Worm (Caenorhabditis elegans) whole organism, L3 larva: ENCODE data around the gene Y19D10B.8.
"Not testable (repeated sequence)": the region's sequence is repeated elsewhere in the genome, so short reads cannot be mapped to it uniquely, and the experiment has no call there.

Source experiments
- ZK546.5 ChIP-seq: sonication (generic microtip); optimal IDR thresholded peaks from 2 replicates; lab custom pipeline; 2017; ENCODE audit warnings: missing biosample characterization, missing genetic modification characterization
- aly-2 ChIP-seq: fragments of 150-350 bp; optimal IDR thresholded peaks from 2 replicates; lab custom pipeline; 2014; ENCODE audit warnings: missing biosample characterization, missing genetic modification characterization
- ama-1 ChIP-seq: fragments of 150-350 bp; optimal IDR thresholded peaks from 2 replicates; lab custom pipeline; 2018
- ceh-16 ChIP-seq: sonication (generic microtip); optimal IDR thresholded peaks from 2 replicates; lab custom pipeline; 2017; ENCODE audit warnings: missing biosample characterization, missing genetic modification characterization
- ceh-28 ChIP-seq: fragments of 150-350 bp; optimal IDR thresholded peaks from 2 replicates; lab custom pipeline; 2014; ENCODE audit warnings: missing biosample characterization, missing genetic modification reagents, missing genetic modification characterization
- daf-12 ChIP-seq: fragments of 150-350 bp; optimal IDR thresholded peaks from 2 replicates; lab custom pipeline; 2014; ENCODE audit warnings: missing biosample characterization, missing genetic modification reagents, missing genetic modification characterization
- egl-27 ChIP-seq: sonication (generic microtip); optimal IDR thresholded peaks from 4 replicates; lab custom pipeline; 2017; ENCODE audit warnings: missing biosample characterization, missing genetic modification reagents, missing genetic modification characterization
- elt-2 ChIP-seq: sonication (generic microtip); optimal IDR thresholded peaks from 2 replicates; lab custom pipeline; 2016; ENCODE audit warnings: missing genetic modification reagents, mild to moderate bottlenecking, missing genetic modification characterization, missing compliant biosample characterization
- elt-3 ChIP-seq, 3 experiments: fragments of 150-350 bp in 1 of 3; sonication (generic microtip) in 2 of 3; optimal IDR thresholded peaks; 2 replicates in 2 of 3; 4 replicates in 1 of 3; lab custom pipeline; 2014 to 2017; ENCODE audit warnings: missing biosample characterization in 3 of 3, missing genetic modification characterization in 3 of 3
- fkh-10 ChIP-seq: sonication (generic microtip); optimal IDR thresholded peaks from 2 replicates; lab custom pipeline; 2017; ENCODE audit warnings: missing biosample characterization, missing genetic modification reagents, missing genetic modification characterization
- fkh-2 ChIP-seq: fragments of 150-350 bp; optimal IDR thresholded peaks from 2 replicates; lab custom pipeline; 2014; ENCODE audit warnings: missing biosample characterization, missing genetic modification reagents, missing genetic modification characterization
- fos-1 ChIP-seq: fragments of 150-350 bp; optimal IDR thresholded peaks from 2 replicates; lab custom pipeline; 2014; ENCODE audit warnings: missing biosample characterization, missing genetic modification characterization
- hmg-11 ChIP-seq: sonication (generic microtip); optimal IDR thresholded peaks from 2 replicates; lab custom pipeline; 2016; ENCODE audit warnings: missing genetic modification characterization, missing compliant biosample characterization
- jun-1 ChIP-seq: fragments of 150-350 bp; optimal IDR thresholded peaks from 2 replicates; lab custom pipeline; 2014; ENCODE audit warnings: missing biosample characterization, missing genetic modification reagents, missing genetic modification characterization
- lin-15B ChIP-seq: fragments of 150-350 bp; optimal IDR thresholded peaks from 2 replicates; lab custom pipeline; 2014; ENCODE audit warnings: missing biosample characterization, missing genetic modification characterization
- lsy-12 ChIP-seq: sonication (generic microtip); optimal IDR thresholded peaks from 2 replicates; lab custom pipeline; 2016; ENCODE audit warnings: mild to moderate bottlenecking, missing genetic modification characterization, missing compliant biosample characterization
- nfya-1 ChIP-seq: sonication (generic microtip); optimal IDR thresholded peaks from 2 replicates; lab custom pipeline; 2017; ENCODE audit warnings: missing genetic modification characterization, mild to moderate bottlenecking, missing compliant biosample characterization, antibody characterized with exemption, moderate library complexity; ENCODE audit not compliant: insufficient read depth
- nhr-11 ChIP-seq: fragments of 150-350 bp; optimal IDR thresholded peaks from 2 replicates; lab custom pipeline; 2014; ENCODE audit warnings: missing biosample characterization, missing genetic modification characterization
- nhr-23 ChIP-seq: fragments of 150-350 bp; optimal IDR thresholded peaks from 2 replicates; lab custom pipeline; 2014; ENCODE audit warnings: missing biosample characterization, missing genetic modification reagents, missing genetic modification characterization
- nhr-237 ChIP-seq: fragments of 150-350 bp; optimal IDR thresholded peaks from 2 replicates; lab custom pipeline; 2014; ENCODE audit warnings: missing biosample characterization, missing genetic modification characterization
- nhr-25 ChIP-seq: sonication (generic microtip); optimal IDR thresholded peaks from 2 replicates; lab custom pipeline; 2017; ENCODE audit warnings: missing biosample characterization, missing genetic modification characterization
- nhr-28 ChIP-seq: fragments of 150-350 bp; optimal IDR thresholded peaks from 2 replicates; lab custom pipeline; 2014; ENCODE audit warnings: missing biosample characterization, missing genetic modification characterization
- nhr-43 ChIP-seq: sonication (generic microtip); optimal IDR thresholded peaks from 2 replicates; lab custom pipeline; 2016; ENCODE audit warnings: mild to moderate bottlenecking, missing genetic modification characterization, missing compliant biosample characterization; ENCODE audit not compliant: poor library complexity, severe bottlenecking
- nhr-67 ChIP-seq: fragments of 150-350 bp; optimal IDR thresholded peaks from 2 replicates; lab custom pipeline; 2014; ENCODE audit warnings: missing biosample characterization, missing genetic modification characterization
- nhr-76 ChIP-seq: fragments of 150-350 bp; sonication (generic microtip); optimal IDR thresholded peaks from 5 replicates; lab custom pipeline; 2014; ENCODE audit warnings: missing biosample characterization, missing genetic modification characterization
- pha-4 ChIP-seq: fragments of 150-350 bp; optimal IDR thresholded peaks from 2 replicates; lab custom pipeline; 2014; ENCODE audit warnings: missing biosample characterization, missing genetic modification reagents, missing genetic modification characterization
- pqm-1 ChIP-seq: fragments of 150-350 bp; optimal IDR thresholded peaks from 2 replicates; lab custom pipeline; 2017; ENCODE audit warnings: missing biosample characterization, missing genetic modification characterization, inconsistent platforms
- sea-2 ChIP-seq: fragments of 150-350 bp; sonication (generic microtip); optimal IDR thresholded peaks from 4 replicates; lab custom pipeline; 2014; ENCODE audit warnings: missing biosample characterization, missing genetic modification reagents, missing genetic modification characterization
- skn-1 ChIP-seq: fragments of 150-350 bp; optimal IDR thresholded peaks from 2 replicates; lab custom pipeline; 2014; ENCODE audit warnings: missing biosample characterization, missing genetic modification characterization
- snpc-4 ChIP-seq: fragments of 150-350 bp; optimal IDR thresholded peaks from 2 replicates; lab custom pipeline; 2014; ENCODE audit warnings: missing biosample characterization, missing genetic modification characterization
- tbx-2 ChIP-seq: sonication (generic microtip); optimal IDR thresholded peaks from 2 replicates; lab custom pipeline; 2016; ENCODE audit warnings: mild to moderate bottlenecking, missing genetic modification characterization, missing compliant biosample characterization
- unc-39 ChIP-seq: sonication (generic microtip); optimal IDR thresholded peaks from 4 replicates; lab custom pipeline; 2017; ENCODE audit warnings: missing biosample characterization, missing genetic modification characterization
- unc-62 ChIP-seq: fragments of 150-350 bp; sonication (generic microtip); optimal IDR thresholded peaks from 4 replicates; lab custom pipeline; 2014; ENCODE audit warnings: missing biosample characterization, missing genetic modification reagents, missing genetic modification characterization
- zag-1 ChIP-seq: fragments of 150-350 bp; optimal IDR thresholded peaks from 2 replicates; lab custom pipeline; 2014; ENCODE audit warnings: missing biosample characterization, missing genetic modification characterization
- ztf-11 ChIP-seq: fragments of 150-350 bp; optimal IDR thresholded peaks from 2 replicates; lab custom pipeline; 2014; ENCODE audit warnings: missing biosample characterization, missing genetic modification characterization

Y19D10B.8 gene

ce11 chrV:2324260-2324659 lies 23.5 kb upstream of the Y19D10B.8 start:
- TF ChIP-seq snpc-4 (tag; lab: Kevin White, UChicago) (no peak), egl-27 (tag; lab: Kevin White, UChicago) (no peak), unc-62 (GFP tag; lab: Kevin White, UChicago) (no peak), ZK546.5 (tag; lab: Kevin White, UChicago) (no peak), nhr-11 (tag; lab: Kevin White, UChicago) (no peak), skn-1 (tag; lab: Kevin White, UChicago) (peak; percentile 54), lin-15B (no peak), fkh-10 (GFP tag; lab: Kevin White, UChicago) (no peak), pqm-1 (tag; lab: Kevin White, UChicago) (peak; percentile 99), nhr-23 (tag; lab: Kevin White, UChicago) (no peak), nhr-25 (tag; lab: Kevin White, UChicago) (no peak), sea-2 (GFP tag; lab: Kevin White, UChicago) (no peak), nhr-237 (tag; lab: Kevin White, UChicago) (no peak), ceh-16 (tag; lab: Kevin White, UChicago) (no peak), aly-2 (tag; lab: Kevin White, UChicago) (no peak), pha-4 (tag; lab: Kevin White, UChicago) (no peak), elt-2 (tag; lab: Kevin White, UChicago) (peak; percentile 98), fos-1 (tag; lab: Kevin White, UChicago) (no peak), unc-39 (no peak), fkh-2 (tag; lab: Kevin White, UChicago) (no peak)

- not testable (repeated sequence) for TF ChIP-seq ztf-11 (tag; lab: Kevin White, UChicago); ZK546.5 (tag; lab: Kevin White, UChicago); ama-1
These were observed 21.7 kb upstream of the Y19D10B.8 start, which contains the start of gene pud-1.2 for ce11 chrV:2322466-2322865. Gene pud-1.2 (minus strand): TSS chrV:2322566.

- not testable (repeated sequence) for TF ChIP-seq nhr-11, nhr-28, fos-1 (tag; lab: Kevin White, UChicago)
These were observed 20.2 kb upstream of the Y19D10B.8 start, which contains the start of gene Y19D10B.6 for ce11 chrV:2321001-2321400. Gene Y19D10B.6 (minus strand): TSS chrV:2321101.

ce11 chrV:2308246-2308645 lies 7.4 kb upstream of the Y19D10B.8 start:
- peak; percentile 99 for TF ChIP-seq elt-2 (tag; lab: Kevin White, UChicago)
- TF ChIP-seq pqm-1 (tag; lab: Kevin White, UChicago), result peak; percentile 44
- TF ChIP-seq nhr-43, result no peak
- TF ChIP-seq jun-1 (tag; lab: Kevin White, UChicago), result peak; percentile 46
- TF ChIP-seq nhr-76 (tag; lab: Kevin White, UChicago), result no peak

- TF ChIP-seq elt-2 (tag; lab: Kevin White, UChicago) (no peak), zag-1 (no peak), ceh-28 (no peak), aly-2 (tag; lab: Kevin White, UChicago) (no peak), ama-1 (no peak), lin-15B (no peak), nhr-237 (tag; lab: Kevin White, UChicago) (no peak), nhr-43 (no peak), nfya-1 (tag; lab: Kevin White, UChicago) (no peak), daf-12 (tag; lab: Kevin White, UChicago) (no peak), skn-1 (tag; lab: Kevin White, UChicago) (no peak), tbx-2 (no peak), nhr-28 (tag; lab: Kevin White, UChicago) (no peak), nhr-23 (tag; lab: Kevin White, UChicago) (no peak), lsy-12 (tag; lab: Kevin White, UChicago) (no peak), hmg-11 (tag; lab: Kevin White, UChicago) (no peak), elt-3 (tag; optimal IDR thresholded peaks at IDR 0.05; lab: Kevin White, UChicago) (no peak), fos-1 (tag; lab: Kevin White, UChicago) (no peak), nhr-67 (no peak)
These were observed 5.6 kb upstream of the Y19D10B.8 start for ce11 chrV:2306383-2306782.
